Worm (Caenorhabditis elegans): Measurements from ENCODE around the gene F55B11.5.
A peak's percentile ranks its signal among the peaks of the same experiment; 100 is the strongest.

F55B11.5 gene

DNA sequence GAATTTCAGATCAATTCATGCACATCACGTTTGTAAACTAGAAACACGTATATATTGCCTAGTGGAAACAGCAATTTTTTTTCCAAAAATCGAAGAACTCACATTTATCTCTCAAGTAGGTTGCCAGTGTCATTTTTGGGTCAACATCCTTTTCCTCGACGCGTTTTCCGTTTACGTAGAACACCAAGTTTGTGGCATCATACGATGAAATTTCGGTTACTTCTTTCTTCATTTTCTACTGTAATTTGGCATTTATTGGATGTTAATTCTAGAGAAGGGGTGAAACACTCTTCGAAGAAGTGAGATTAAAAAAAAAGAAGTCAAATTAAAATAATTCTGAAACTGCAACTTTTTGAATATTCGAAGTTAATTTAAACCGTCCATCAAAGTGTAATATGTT lies 14.8 kb upstream of the F55B11.5 start, which contains the start of gene xdh-1:
xdh-1 (minus strand) TSS at position 240 of the 400 bp plus-strand sequence.
- TF ChIP-seq dao-5 (tag; optimal IDR thresholded peaks at IDR 0.05) (no peak), him-1 (tag; optimal IDR thresholded peaks at IDR 0.05) (no peak), W03F9.2 (tag; optimal IDR thresholded peaks at IDR 0.05) (no peak)

DNA sequence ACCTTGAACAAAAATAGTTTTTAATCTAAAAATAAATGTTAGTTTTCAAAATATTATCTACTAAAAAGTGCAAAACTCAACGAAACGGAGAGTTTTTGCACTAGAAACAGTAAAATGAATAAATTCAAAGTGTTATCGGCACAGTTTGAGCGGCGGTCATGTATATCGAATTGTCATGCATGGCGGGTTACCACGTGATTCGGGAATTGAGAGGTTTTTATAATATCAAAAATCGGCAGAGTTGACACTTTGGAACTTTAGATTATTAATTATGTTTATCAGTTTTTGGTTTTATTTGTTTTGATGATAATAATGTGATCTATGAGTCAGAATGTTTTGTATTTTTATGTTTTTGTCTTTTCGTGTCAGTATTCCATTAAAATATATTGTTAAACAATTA lies 14.1 kb upstream of the F55B11.5 start:
- TF ChIP-seq dao-5 (tag; optimal IDR thresholded peaks at IDR 0.05) = no peak
- TF ChIP-seq W03F9.2 (tag; optimal IDR thresholded peaks at IDR 0.05) = no peak
- no peak for TF ChIP-seq him-1 (tag; optimal IDR thresholded peaks at IDR 0.05)

ce11 chrIV:14414200-14414599 lies 13.3 kb upstream of the F55B11.5 start:
- TF ChIP-seq dao-5 (tag; optimal IDR thresholded peaks at IDR 0.05) = no peak
- no peak for TF ChIP-seq him-1 (tag; optimal IDR thresholded peaks at IDR 0.05)
- no peak for TF ChIP-seq W03F9.2 (tag; optimal IDR thresholded peaks at IDR 0.05)

DNA sequence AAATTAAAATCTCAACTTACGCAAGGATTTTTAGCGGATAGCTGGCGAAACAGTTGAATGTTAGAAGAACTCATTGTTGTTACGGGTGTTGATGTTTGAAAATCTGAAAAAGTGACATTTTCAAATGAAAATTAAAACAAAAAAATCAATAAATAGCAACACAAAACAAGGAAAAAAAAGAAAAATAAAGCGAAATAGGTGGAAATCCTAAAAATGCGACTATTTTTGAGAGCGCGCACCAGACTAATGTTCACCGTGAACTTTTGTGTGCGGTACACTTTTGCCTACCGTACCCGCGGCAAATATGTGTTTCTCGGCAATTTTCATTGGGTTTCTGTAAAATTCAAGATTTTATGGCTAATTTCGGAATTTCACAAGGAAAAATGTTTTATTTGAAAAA lies 10.4 kb upstream of the F55B11.5 start, which contains the start of gene F55B11.6:
F55B11.6 (minus strand) TSS at position 101 of the 400 bp plus-strand sequence.
- TF ChIP-seq dao-5 (tag; optimal IDR thresholded peaks at IDR 0.05) (no peak), W03F9.2 (tag; optimal IDR thresholded peaks at IDR 0.05) (no peak)

ce11 chrIV:14421938-14422337 lies 5.6 kb upstream of the F55B11.5 start, which contains the start of gene F55B11.7:
TSS of gene F55B11.7 (minus strand) at chrIV:14422038.
- TF ChIP-seq him-1 (tag; optimal IDR thresholded peaks at IDR 0.05) = no peak
- no peak for TF ChIP-seq dao-5 (tag; optimal IDR thresholded peaks at IDR 0.05)
- no peak for TF ChIP-seq W03F9.2 (tag; optimal IDR thresholded peaks at IDR 0.05)

ce11 chrIV:14423194-14423593 lies 4.3 kb upstream of the F55B11.5 start, which contains the start of gene F55B11.2:
TSS of gene F55B11.2 (minus strand) at chrIV:14423294.
- TF ChIP-seq W03F9.2 (tag; optimal IDR thresholded peaks at IDR 0.05) (no peak), him-1 (tag; optimal IDR thresholded peaks at IDR 0.05) (no peak)

- no peak for TF ChIP-seq W03F9.2 (tag; optimal IDR thresholded peaks at IDR 0.05)
- no peak for TF ChIP-seq dao-5 (tag; optimal IDR thresholded peaks at IDR 0.05)
- no peak for TF ChIP-seq him-1 (tag; optimal IDR thresholded peaks at IDR 0.05)
Observed at ce11 chrIV:14424396-14424795, 3.1 kb upstream of the F55B11.5 start, which contains the start of gene F55B11.3. TSS of gene F55B11.3 (plus strand) at chrIV:14424696.

DNA sequence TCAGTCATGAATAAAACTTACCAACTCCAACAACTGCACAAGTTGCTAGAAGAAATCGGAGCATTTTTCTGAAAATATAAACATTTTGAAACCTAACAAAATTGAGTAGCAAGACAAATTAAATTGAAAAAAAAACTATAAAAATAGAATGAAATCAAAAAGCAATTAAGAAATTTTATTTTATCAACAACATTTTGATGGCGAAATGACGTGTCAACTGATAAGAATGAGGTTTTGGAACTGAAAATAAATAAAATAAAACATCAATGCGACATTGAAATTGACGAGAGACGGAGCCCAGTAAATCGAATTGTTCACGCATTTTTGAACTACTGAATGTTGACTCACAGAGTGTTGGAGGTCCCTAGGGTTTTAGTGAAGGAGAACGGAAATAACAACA lies 3.4 kb downstream of the F55B11.5 start, which contains the start of gene F55B11.4:
F55B11.4 (minus strand) TSS at position 68 of the 400 bp plus-strand sequence.
- no peak for TF ChIP-seq W03F9.2 (tag; optimal IDR thresholded peaks at IDR 0.05)
- TF ChIP-seq him-1 (tag; optimal IDR thresholded peaks at IDR 0.05) = no peak
- no peak for TF ChIP-seq dao-5 (tag; optimal IDR thresholded peaks at IDR 0.05)

DNA sequence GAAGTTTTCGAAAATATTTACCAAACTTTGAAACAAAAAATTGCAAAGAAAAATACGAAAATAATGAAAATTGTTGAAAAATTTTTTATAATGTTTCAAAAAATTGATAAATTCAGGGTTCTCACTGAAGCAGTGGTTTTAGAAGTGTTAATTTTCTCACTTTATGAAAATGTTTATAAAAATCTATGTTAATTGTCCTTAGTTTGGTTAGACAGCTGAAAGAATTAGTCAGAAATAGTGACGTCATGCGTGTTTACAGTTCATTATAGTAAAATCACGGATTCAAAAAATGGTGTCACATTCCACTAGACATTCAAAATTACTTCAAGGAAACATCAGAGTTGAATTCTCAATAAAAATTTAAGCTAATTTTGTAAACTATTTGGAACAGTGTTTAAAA lies 8.4 kb downstream of the F55B11.5 start:
- TF ChIP-seq dao-5 (tag; optimal IDR thresholded peaks at IDR 0.05) (no peak), W03F9.2 (tag; optimal IDR thresholded peaks at IDR 0.05) (no peak), him-1 (tag; optimal IDR thresholded peaks at IDR 0.05) (no peak)

DNA sequence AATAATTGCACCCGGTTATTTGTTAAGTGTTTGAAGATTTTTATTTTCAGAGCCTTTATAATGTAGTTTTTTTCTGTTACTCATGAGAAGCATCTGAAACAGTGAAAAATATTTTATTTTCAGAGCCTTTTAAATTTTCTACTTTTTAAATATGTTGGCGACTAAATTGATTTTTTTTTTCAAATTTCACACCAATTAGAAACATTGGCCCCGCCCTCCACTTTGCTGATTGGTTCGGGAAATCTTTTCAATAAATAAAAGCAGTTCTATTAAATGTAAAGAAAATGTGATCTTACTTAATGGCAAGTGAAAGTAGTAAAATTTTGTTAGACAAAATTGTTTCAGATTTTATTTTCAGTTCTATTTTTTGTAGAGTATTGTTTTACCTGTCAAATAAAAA lies 9.9 kb downstream of the F55B11.5 start:
- TF ChIP-seq him-1 (tag; optimal IDR thresholded peaks at IDR 0.05) = no peak
- no peak for TF ChIP-seq W03F9.2 (tag; optimal IDR thresholded peaks at IDR 0.05)
- no peak for TF ChIP-seq dao-5 (tag; optimal IDR thresholded peaks at IDR 0.05)

DNA sequence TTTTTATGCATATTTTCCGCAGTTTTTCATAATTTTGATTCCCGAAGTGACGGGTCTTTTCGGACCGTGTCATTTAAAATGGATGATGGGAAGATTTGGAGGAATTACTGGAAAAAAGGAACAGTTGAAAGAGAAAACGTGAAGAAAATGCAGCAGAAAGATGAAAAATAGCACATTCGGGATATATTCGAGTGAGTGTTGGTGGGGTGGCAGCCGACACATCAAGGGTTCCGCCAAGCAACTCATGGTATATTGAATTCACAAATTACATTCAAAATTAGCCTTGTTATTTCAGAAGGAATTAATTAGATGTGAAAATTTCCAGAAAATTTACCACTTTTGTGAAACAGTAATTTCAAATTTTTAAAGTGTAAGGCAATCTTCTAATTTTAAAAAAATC lies 16.6 kb downstream of the F55B11.5 start, which contains the start of gene tra-3:
tra-3 (minus strand) TSS at position 107 of the 400 bp plus-strand sequence.
- no peak for TF ChIP-seq him-1 (tag; optimal IDR thresholded peaks at IDR 0.05)
- TF ChIP-seq dao-5 (tag; optimal IDR thresholded peaks at IDR 0.05) = no peak
- no peak for TF ChIP-seq W03F9.2 (tag; optimal IDR thresholded peaks at IDR 0.05)

DNA sequence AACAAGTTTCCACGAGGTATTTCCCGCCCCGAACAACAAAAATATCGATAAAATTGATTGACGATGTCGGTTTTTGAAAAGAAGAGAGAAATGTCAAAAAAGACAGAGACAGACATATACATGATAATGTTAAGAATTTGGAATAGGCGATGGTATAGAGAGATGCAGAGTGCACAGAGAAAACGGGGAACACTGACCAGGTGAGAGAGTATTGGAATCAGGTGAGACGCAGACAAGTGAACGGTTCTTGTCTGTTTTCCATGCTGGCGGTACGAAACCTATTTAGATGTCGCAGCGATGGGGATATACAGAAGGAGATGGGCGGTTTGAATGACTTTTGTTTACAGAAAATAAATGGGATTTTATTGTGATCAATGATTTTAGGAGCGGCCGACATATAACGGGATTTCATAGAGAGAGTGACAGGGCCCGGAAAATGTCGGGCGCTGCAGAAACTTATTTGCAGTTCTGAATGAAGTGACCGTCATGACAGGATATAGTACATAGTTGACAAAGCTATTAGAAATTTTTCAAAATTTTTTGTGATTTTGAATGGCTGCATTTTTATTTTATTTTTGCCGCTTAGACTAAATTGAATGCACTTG lies 17.8 kb downstream of the F55B11.5 start:
- TF ChIP-seq him-1 (tag; optimal IDR thresholded peaks at IDR 0.05) = no peak
- TF ChIP-seq dao-5 (tag; optimal IDR thresholded peaks at IDR 0.05) = no peak
- TF ChIP-seq W03F9.2 (tag; optimal IDR thresholded peaks at IDR 0.05) = no peak

DNA sequence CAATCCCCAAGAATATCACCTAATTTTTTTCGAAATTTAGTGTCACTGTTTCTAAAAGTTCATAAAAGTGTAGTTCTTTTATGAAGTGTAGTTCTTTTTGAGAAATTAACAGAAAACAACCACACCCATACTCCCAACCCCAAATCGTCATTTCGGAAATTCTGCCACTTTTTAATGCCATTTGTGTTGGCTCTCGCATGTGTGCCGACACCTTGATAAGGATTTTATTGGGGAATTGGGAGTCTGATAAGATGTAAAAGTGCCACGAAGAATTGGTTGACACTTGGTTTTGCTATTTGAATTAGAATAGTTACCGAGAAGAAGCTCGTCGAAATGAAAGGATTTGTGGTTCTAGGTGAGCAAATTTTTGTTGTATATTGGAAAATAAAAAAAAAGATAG lies 29.2 kb downstream of the F55B11.5 start, which contains the start of gene nspg-9:
nspg-9 (plus strand) TSS at position 234 of the 400 bp plus-strand sequence.
- TF ChIP-seq dao-5 (tag; optimal IDR thresholded peaks at IDR 0.05) = no peak
- TF ChIP-seq W03F9.2 (tag; optimal IDR thresholded peaks at IDR 0.05) = no peak
- TF ChIP-seq him-1 (tag; optimal IDR thresholded peaks at IDR 0.05) = no peak

DNA sequence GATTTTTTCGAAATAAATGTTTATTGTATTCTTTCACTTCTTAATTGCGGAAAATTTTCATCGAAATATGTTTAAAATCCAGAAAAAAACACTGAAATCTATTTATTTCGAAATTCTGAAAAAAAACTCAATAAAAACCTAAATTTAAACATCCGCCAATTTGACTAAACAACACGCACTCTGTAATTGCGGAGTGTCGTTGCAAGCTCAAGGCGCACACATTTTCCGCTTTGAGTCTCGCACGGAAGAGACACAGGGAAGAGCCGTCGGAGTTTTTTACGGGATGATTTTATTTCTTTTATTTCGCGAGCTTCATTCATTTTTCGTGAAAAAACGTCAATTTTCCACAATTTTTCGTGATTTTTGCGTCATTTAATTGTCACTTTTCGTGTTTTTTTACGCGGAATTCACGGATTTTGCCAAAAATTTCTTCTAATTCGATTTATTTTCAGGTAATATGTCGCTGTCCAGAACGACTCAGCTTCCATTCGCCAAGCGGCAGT lies 36.6 kb downstream of the F55B11.5 start, which contains the start of gene dld-1:
dld-1 (plus strand) TSS at position 453 of the 503 bp plus-strand sequence.
- TF ChIP-seq dao-5 (tag; optimal IDR thresholded peaks at IDR 0.05) = no peak
- TF ChIP-seq him-1 (tag; optimal IDR thresholded peaks at IDR 0.05) = peak; percentile 67
- TF ChIP-seq W03F9.2 (tag; optimal IDR thresholded peaks at IDR 0.05) = peak; percentile 85
